Worm (Caenorhabditis elegans): ENCODE data around the gene tap-1.
A peak's percentile ranks its signal among the peaks of the same experiment; 100 is the strongest.

Gene tap-1

ce11 chrX:14602676-14603075 lies 13.3 kb downstream of the tap-1 start, which contains the start of gene eor-2 (continued):
- TF ChIP-seq swsn-7 (tag; optimal IDR thresholded peaks at IDR 0.05) (peak; percentile 68), ztf-4 (tag; optimal IDR thresholded peaks at IDR 0.05) (peak; percentile 65), ets-5 (GFP tag; IDR thresholded peaks at IDR 0.05) (no peak), xbp-1 (tag; optimal IDR thresholded peaks at IDR 0.05) (peak; percentile 41), unc-98 (GFP tag; IDR thresholded peaks at IDR 0.05) (no peak), C34B4.2 (tag; optimal IDR thresholded peaks at IDR 0.05) (no peak), C04F5.9 (tag; optimal IDR thresholded peaks at IDR 0.05) (no peak), sptf-1 (tag; optimal IDR thresholded peaks at IDR 0.05) (no peak), mep-1 (tag; optimal IDR thresholded peaks at IDR 0.05) (peak; percentile 86), elt-3 (tag; optimal IDR thresholded peaks at IDR 0.05) (peak in 2 of 6 experiments; percentile 62 to 77), lin-13 (GFP tag; optimal IDR thresholded peaks at IDR 0.05) (peak; percentile 10), nhr-20 (tag; optimal IDR thresholded peaks at IDR 0.05) (peak; percentile 79), zip-4 (GFP tag; optimal IDR thresholded peaks at IDR 0.05) (no peak), nhr-19 (GFP tag; conservative IDR thresholded peaks at IDR 0.05) (peak; percentile 59), grh-1 (GFP tag; IDR thresholded peaks at IDR 0.05) (no peak), hlh-17 (GFP tag; optimal IDR thresholded peaks at IDR 0.05; ENCODE audit: borderline replicate concordance) (no peak), pqm-1 (tag; optimal IDR thresholded peaks at IDR 0.05) (no peak), irx-1 (tag; optimal IDR thresholded peaks at IDR 0.05) (peak; percentile 23), pax-3 (tag; optimal IDR thresholded peaks at IDR 0.05) (no peak), hpl-2 (GFP tag; optimal IDR thresholded peaks at IDR 0.05) (no peak), unc-86 (tag; optimal IDR thresholded peaks at IDR 0.05) (peak; percentile 61), egl-13 (tag; optimal IDR thresholded peaks at IDR 0.05) (no peak), elt-2 (tag; optimal IDR thresholded peaks at IDR 0.05) (peak; percentile 47), lin-35 (GFP tag; optimal IDR thresholded peaks at IDR 0.05) (peak; percentile 47 to 81), C16A3.4 (tag; optimal IDR thresholded peaks at IDR 0.05) (peak; percentile 16), fkh-10 (GFP tag; optimal IDR thresholded peaks at IDR 0.05) (peak; percentile 1), zag-1 (tag; optimal IDR thresholded peaks at IDR 0.05) (no peak), nhr-76 (tag; optimal IDR thresholded peaks at IDR 0.05) (no peak), aly-2 (tag; optimal IDR thresholded peaks at IDR 0.05) (no peak), tbx-2 (tag; optimal IDR thresholded peaks at IDR 0.05) (peak; percentile 66), nhr-90 (tag; optimal IDR thresholded peaks at IDR 0.05; ENCODE audit: poor library complexity) (peak; percentile 75), efl-3 (GFP tag; optimal IDR thresholded peaks at IDR 0.05) (no peak), mef-2 (tag; optimal IDR thresholded peaks at IDR 0.05) (no peak), unc-130 (tag; optimal IDR thresholded peaks at IDR 0.05) (peak; percentile 75), lsy-2 (tag; optimal IDR thresholded peaks at IDR 0.05) (peak; percentile 47 to 65), nhr-85 (tag) (peak; percentile 90)

ce11 chrX:14607770-14608169 lies 18.3 kb downstream of the tap-1 start:
- TF ChIP-seq nhr-77 (tag; optimal IDR thresholded peaks at IDR 0.05) (no peak), ceh-63 (GFP tag; optimal IDR thresholded peaks at IDR 0.05) (no peak), pqm-1 (tag; optimal IDR thresholded peaks at IDR 0.05) (no peak), aly-2 (tag; optimal IDR thresholded peaks at IDR 0.05) (no peak), zip-4 (GFP tag; optimal IDR thresholded peaks at IDR 0.05) (no peak), rnt-1 (tag; optimal IDR thresholded peaks at IDR 0.05) (no peak), nhr-12 (tag; optimal IDR thresholded peaks at IDR 0.05) (no peak), nhr-237 (tag; optimal IDR thresholded peaks at IDR 0.05) (no peak), vab-15 (tag; optimal IDR thresholded peaks at IDR 0.05) (no peak), swsn-7 (tag; optimal IDR thresholded peaks at IDR 0.05) (no peak), unc-30 (tag; optimal IDR thresholded peaks at IDR 0.05) (no peak), ceh-82 (tag; optimal IDR thresholded peaks at IDR 0.05) (no peak), lin-35 (GFP tag; optimal IDR thresholded peaks at IDR 0.05) (no peak), tlp-1 (tag; optimal IDR thresholded peaks at IDR 0.05) (no peak), C04F5.9 (tag; optimal IDR thresholded peaks at IDR 0.05) (no peak), unc-130 (tag; optimal IDR thresholded peaks at IDR 0.05) (no peak)
